Worm (Caenorhabditis elegans) whole organism, late embryonic: Measurements from ENCODE around the gene T12A7.6.
A peak's percentile ranks its signal among the peaks of the same experiment; 100 is the strongest.

Source experiments
- ceh-45 ChIP-seq: fragments of 200-800 bp; sonication (Bioruptor generic); IDR thresholded peaks from 2 replicates; pipeline ENCODE4 v1.3.6; 2022; ENCODE audit warnings: missing genetic modification reagents, missing genetic modification characterization, missing compliant biosample characterization
- pag-3 ChIP-seq: sonication (generic microtip); optimal IDR thresholded peaks from 2 replicates; lab custom pipeline; 2016; ENCODE audit warnings: missing compliant biosample characterization, missing genetic modification characterization, borderline replicate concordance
- sdc-2 ChIP-seq: sonication (generic microtip); optimal IDR thresholded peaks from 2 replicates; lab custom pipeline; 2016; ENCODE audit warnings: missing genotype, missing genetic modification characterization, missing compliant biosample characterization
- syd-9 ChIP-seq: sonication (generic microtip); optimal IDR thresholded peaks from 2 replicates; lab custom pipeline; 2016; ENCODE audit warnings: mild to moderate bottlenecking, missing genetic modification characterization, moderate library complexity, missing compliant biosample characterization
- unc-42 ChIP-seq: sonication (generic microtip); optimal IDR thresholded peaks from 2 replicates; lab custom pipeline; 2016; ENCODE audit warnings: missing genotype, missing genetic modification characterization, missing compliant biosample characterization
- unc-55 ChIP-seq: sonication (generic microtip); optimal IDR thresholded peaks from 2 replicates; lab custom pipeline; 2017; ENCODE audit warnings: missing biosample characterization, missing genetic modification reagents, missing genetic modification characterization

Gene T12A7.6

DNA sequence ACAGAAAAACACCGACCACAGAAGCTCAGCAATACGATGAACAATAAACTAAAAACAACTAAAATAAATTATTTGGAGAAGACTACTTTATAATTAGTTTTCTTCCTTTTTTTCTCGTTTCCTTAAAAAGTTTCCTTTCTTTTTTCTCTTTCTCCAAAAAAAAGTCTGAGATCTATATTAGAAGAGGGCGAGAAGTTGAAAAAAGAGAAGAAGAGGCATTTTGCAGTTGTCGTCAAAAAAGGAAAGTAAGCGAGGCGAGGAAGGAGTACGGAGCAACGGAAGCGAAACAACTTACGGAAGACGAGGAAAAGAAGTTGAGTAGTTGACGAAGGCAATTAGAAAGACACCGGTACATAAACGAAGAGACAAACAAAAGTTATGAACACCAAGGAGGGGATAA lies 46.9 kb downstream of the T12A7.6 start:
- TF ChIP-seq sdc-2 (no peak), unc-42 (tag; lab: Kevin White, UChicago) (peak; percentile 22), pag-3 (tag; lab: Kevin White, UChicago) (no peak)

DNA sequence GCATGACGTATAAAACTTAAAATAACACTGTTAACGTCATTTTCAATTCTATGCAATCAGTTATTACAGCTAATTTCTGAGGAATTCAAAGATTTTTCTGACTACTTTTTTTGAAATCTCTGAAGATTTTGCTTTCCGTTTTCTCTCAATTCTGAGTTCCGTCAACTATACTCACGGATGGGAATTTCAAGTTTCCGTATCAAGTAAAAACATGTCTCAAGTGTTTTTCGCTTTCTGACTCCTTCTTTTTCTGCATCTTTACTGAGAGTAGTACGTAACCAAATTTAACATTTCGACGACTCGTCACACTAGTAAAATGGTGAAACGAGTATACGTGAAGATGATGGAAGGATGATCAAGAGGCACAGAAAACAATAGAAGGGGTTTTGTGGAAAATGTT lies 47.8 kb downstream of the T12A7.6 start:
- no peak for TF ChIP-seq syd-9 (tag; lab: Kevin White, UChicago)
- peak; percentile 18 for TF ChIP-seq unc-42 (tag; lab: Kevin White, UChicago)

DNA sequence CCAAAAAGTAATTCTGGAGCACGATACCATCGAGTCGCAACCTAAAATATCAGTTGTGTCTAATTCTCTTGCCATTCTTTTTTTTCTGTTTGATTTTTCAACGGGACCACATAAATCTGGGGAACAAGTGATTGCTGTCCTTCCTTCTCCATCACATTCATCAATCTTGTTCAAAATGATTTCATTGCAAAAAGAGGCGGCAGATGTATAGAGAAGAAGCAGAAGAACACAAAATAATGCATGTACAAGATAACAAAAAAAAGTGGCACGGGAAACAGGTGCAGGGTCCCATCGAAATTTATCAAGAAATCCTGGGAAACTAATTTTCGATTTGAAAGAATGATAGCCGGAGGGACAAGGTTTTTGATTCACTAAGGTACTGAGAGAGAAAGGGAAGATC lies 50.2 kb downstream of the T12A7.6 start:
- TF ChIP-seq ceh-45 (no peak), unc-55 (GFP tag; lab: Kevin White, UChicago) (peak; percentile 33)
